Fruit fly (Drosophila melanogaster) whole organism, embryonic: Measurements from ENCODE around the gene Fnta.

ENCODE experiments used
- ATbp ChIP-seq: fragments of 200-800 bp; sonication (Bioruptor generic); optimal IDR thresholded peaks from 2 replicates; lab custom pipeline; 2017; ENCODE audit warnings: missing biosample characterization, mild to moderate bottlenecking, missing genetic modification characterization, missing genetic modification reagents
- B-H2 ChIP-seq: fragments of 200-800 bp; sonication (Bioruptor generic); optimal IDR thresholded peaks from 2 replicates; lab custom pipeline; 2018; ENCODE audit warnings: missing biosample characterization, mild to moderate bottlenecking, missing genetic modification characterization
- Bgb ChIP-seq: fragments of 200-800 bp; sonication (Bioruptor generic); IDR thresholded peaks from 2 replicates; pipeline ENCODE4 v1.3.6; 2022; ENCODE audit warnings: missing biosample characterization, missing genetic modification characterization; ENCODE audit not compliant: partially characterized antibody
- CG10147 ChIP-seq: fragments of 200-800 bp; sonication (Bioruptor generic); optimal IDR thresholded peaks from 2 replicates; lab custom pipeline; 2019; ENCODE audit warnings: missing biosample characterization, mild to moderate bottlenecking, missing genetic modification characterization, moderate library complexity
- CG10209 ChIP-seq: fragments of 200-800 bp; sonication (Bioruptor generic); optimal IDR thresholded peaks from 3 replicates; lab custom pipeline; 2017; ENCODE audit warnings: missing biosample characterization, mild to moderate bottlenecking, missing genetic modification characterization, missing genetic modification reagents
- CG10321 ChIP-seq: fragments of 200-800 bp; sonication (Bioruptor generic); IDR thresholded peaks from 2 replicates; pipeline ENCODE4 v1.3.6; 2022; ENCODE audit warnings: missing biosample characterization, missing genetic modification characterization
- CG12071 ChIP-seq: fragments of 200-800 bp; sonication (Bioruptor generic); optimal IDR thresholded peaks from 3 replicates; lab custom pipeline; 2018; ENCODE audit warnings: missing biosample characterization, mild to moderate bottlenecking, missing genetic modification characterization
- CG1233 ChIP-seq: fragments of 200-800 bp; sonication (Bioruptor generic); optimal IDR thresholded peaks from 4 replicates; lab custom pipeline; 2018; ENCODE audit warnings: missing biosample characterization, mild to moderate bottlenecking, missing genetic modification characterization
- CG12659 ChIP-seq: fragments of 200-800 bp; sonication (Bioruptor generic); optimal IDR thresholded peaks from 3 replicates; lab custom pipeline; 2017; ENCODE audit warnings: mild to moderate bottlenecking, missing biosample characterization, missing genetic modification reagents, missing genetic modification characterization
- CG12769 ChIP-seq: fragments of 200-800 bp; sonication (Bioruptor generic); optimal IDR thresholded peaks from 2 replicates; lab custom pipeline; 2019; ENCODE audit warnings: missing biosample characterization, mild to moderate bottlenecking, missing genetic modification characterization, moderate library complexity
- CG14014 ChIP-seq: fragments of 200-800 bp; sonication (Bioruptor generic); IDR thresholded peaks from 2 replicates; pipeline ENCODE4 v1.3.6; 2022; ENCODE audit warnings: missing biosample characterization, missing genetic modification characterization
- CG15269 ChIP-seq: fragments of 200-800 bp; sonication (Bioruptor generic); optimal IDR thresholded peaks from 2 replicates; lab custom pipeline; 2018; ENCODE audit warnings: missing biosample characterization, mild to moderate bottlenecking, missing genetic modification characterization, moderate library complexity
- CG15479 ChIP-seq: fragments of 200-800 bp; sonication (Bioruptor generic); optimal IDR thresholded peaks from 3 replicates; lab custom pipeline; 2019; ENCODE audit warnings: missing biosample characterization, mild to moderate bottlenecking, missing genetic modification characterization, moderate library complexity
- CG17912 ChIP-seq: fragments of 200-800 bp; sonication (Bioruptor generic); optimal IDR thresholded peaks from 2 replicates; lab custom pipeline; 2018; ENCODE audit warnings: missing biosample characterization, mild to moderate bottlenecking, missing genetic modification characterization
- CG18599 ChIP-seq: fragments of 200-800 bp; sonication (Bioruptor generic); optimal IDR thresholded peaks from 3 replicates; lab custom pipeline; 2017; ENCODE audit warnings: missing biosample characterization, missing genetic modification characterization, mild to moderate bottlenecking, moderate library complexity, missing genetic modification reagents
- CG3281 ChIP-seq: fragments of 200-800 bp; sonication (Bioruptor generic); optimal IDR thresholded peaks from 3 replicates; lab custom pipeline; 2017; ENCODE audit warnings: missing biosample characterization, mild to moderate bottlenecking, missing genetic modification characterization
- CG34376 ChIP-seq: fragments of 200-800 bp; sonication (Bioruptor generic); optimal IDR thresholded peaks from 2 replicates; lab custom pipeline; 2018; ENCODE audit warnings: missing biosample characterization, mild to moderate bottlenecking, missing genetic modification characterization
- CG6683 ChIP-seq: fragments of 200-800 bp; sonication (Bioruptor generic); optimal IDR thresholded peaks from 2 replicates; lab custom pipeline; 2017; ENCODE audit warnings: missing biosample characterization, mild to moderate bottlenecking, missing genetic modification characterization, missing genetic modification reagents
- CG7839 ChIP-seq: fragments of 200-800 bp; sonication (Bioruptor generic); optimal IDR thresholded peaks from 3 replicates; lab custom pipeline; 2018; ENCODE audit warnings: missing biosample characterization, mild to moderate bottlenecking, missing genetic modification characterization, moderate library complexity
- CG8281 ChIP-seq: fragments of 200-800 bp; sonication (Bioruptor generic); optimal IDR thresholded peaks from 2 replicates; lab custom pipeline; 2018; ENCODE audit warnings: missing biosample characterization, mild to moderate bottlenecking, missing genetic modification characterization, moderate library complexity
- CG9727 ChIP-seq: fragments of 200-800 bp; sonication (Bioruptor generic); optimal IDR thresholded peaks from 3 replicates; lab custom pipeline; 2017; ENCODE audit warnings: missing biosample characterization, mild to moderate bottlenecking, missing genetic modification characterization
- CG9817 ChIP-seq: fragments of 200-800 bp; sonication (Bioruptor generic); optimal IDR thresholded peaks from 2 replicates; lab custom pipeline; 2018; ENCODE audit warnings: missing biosample characterization, mild to moderate bottlenecking, missing genetic modification characterization, moderate library complexity
- Fer1 ChIP-seq: fragments of 200-800 bp; sonication (Bioruptor generic); optimal IDR thresholded peaks from 2 replicates; lab custom pipeline; 2017; ENCODE audit warnings: missing biosample characterization, mild to moderate bottlenecking, missing genetic modification characterization
- Fer3 ChIP-seq: fragments of 200-800 bp; sonication (Bioruptor generic); optimal IDR thresholded peaks from 2 replicates; lab custom pipeline; 2018; ENCODE audit warnings: missing biosample characterization, mild to moderate bottlenecking, missing genetic modification characterization, moderate library complexity
- HHEX ChIP-seq: fragments of 200-800 bp; sonication (Bioruptor generic); optimal IDR thresholded peaks from 3 replicates; lab custom pipeline; 2017; ENCODE audit warnings: missing biosample characterization, mild to moderate bottlenecking, missing genetic modification characterization, missing genetic modification reagents
- HmgZ ChIP-seq: fragments of 200-800 bp; sonication (Bioruptor generic); optimal IDR thresholded peaks from 2 replicates; lab custom pipeline; 2018; ENCODE audit warnings: missing biosample characterization, mild to moderate bottlenecking, missing genetic modification characterization
- Hmr ChIP-seq: fragments of 200-800 bp; sonication (Bioruptor generic); optimal IDR thresholded peaks from 3 replicates; lab custom pipeline; 2017; ENCODE audit warnings: mild to moderate bottlenecking, missing biosample characterization, missing genetic modification reagents, missing genetic modification characterization
- Med ChIP-seq: fragments of 200-800 bp; sonication (Bioruptor generic); peaks from one replicate; lab custom pipeline; 2016; ENCODE audit warnings: missing biosample characterization, missing genetic modification characterization, mild to moderate bottlenecking, inconsistent platforms, moderate library complexity
- Meics ChIP-seq: fragments of 200-800 bp; sonication (Bioruptor generic); optimal IDR thresholded peaks from 2 replicates; lab custom pipeline; 2017; ENCODE audit warnings: missing biosample characterization, mild to moderate bottlenecking, missing genetic modification characterization
- PHDP ChIP-seq: fragments of 200-800 bp; sonication (Bioruptor generic); optimal IDR thresholded peaks from 3 replicates; lab custom pipeline; 2018; ENCODE audit warnings: missing biosample characterization, mild to moderate bottlenecking, missing genetic modification characterization, moderate library complexity
- abd-A ChIP-seq: fragments of 200-800 bp; sonication (Bioruptor generic); optimal IDR thresholded peaks from 3 replicates; lab custom pipeline; 2019; ENCODE audit warnings: missing biosample characterization, mild to moderate bottlenecking, missing genetic modification characterization, moderate library complexity
- cas ChIP-seq: fragments of 200-800 bp; sonication (Bioruptor generic); IDR thresholded peaks from 2 replicates; pipeline ENCODE4 v1.3.6; 2022; ENCODE audit warnings: missing biosample characterization, missing genetic modification characterization
- crp ChIP-seq, 2 experiments: fragments of 200-800 bp; sonication (Bioruptor generic); optimal IDR thresholded peaks; 2 replicates in 1 of 2; 3 replicates in 1 of 2; lab custom pipeline; 2017; ENCODE audit warnings: missing biosample characterization in 2 of 2, missing genetic modification characterization in 2 of 2, mild to moderate bottlenecking in 1 of 2, moderate library complexity in 1 of 2
- exex ChIP-seq: fragments of 200-800 bp; sonication (Bioruptor generic); optimal IDR thresholded peaks from 4 replicates; lab custom pipeline; 2018; ENCODE audit warnings: missing biosample characterization, mild to moderate bottlenecking, missing genetic modification characterization, moderate library complexity
- grau ChIP-seq: fragments of 200-800 bp; optimal IDR thresholded peaks from 3 replicates; lab custom pipeline; 2019; ENCODE audit warnings: missing biosample characterization, mild to moderate bottlenecking, missing genetic modification characterization, moderate library complexity
- knrl ChIP-seq: fragments of 200-800 bp; sonication (Bioruptor generic); IDR thresholded peaks from 3 replicates; pipeline ENCODE4 v1.3.6; 2022; ENCODE audit warnings: missing biosample characterization, missing genetic modification characterization; ENCODE audit not compliant: partially characterized antibody
- mirr ChIP-seq: fragments of 200-800 bp; sonication (Bioruptor generic); optimal IDR thresholded peaks from 3 replicates; lab custom pipeline; 2018; ENCODE audit warnings: missing biosample characterization, mild to moderate bottlenecking, missing genetic modification characterization
- pan ChIP-seq, 4 experiments: fragments of >200 bp in 3 of 4; fragments of 200-800 bp in 1 of 4; sonication (Bioruptor generic) in 1 of 4; optimal IDR thresholded peaks in 3 of 4; IDR thresholded peaks in 1 of 4; 2 replicates each; pipeline versions ENCODE4 v1.3.6 to Lab custom; 2017 to 2022; ENCODE audit warnings: missing biosample characterization in 2 of 4, missing genetic modification characterization in 2 of 4, mixed read lengths in 1 of 4
- pfk ChIP-seq: fragments of 200-800 bp; sonication (Bioruptor generic); optimal IDR thresholded peaks from 2 replicates; lab custom pipeline; 2018; ENCODE audit warnings: missing biosample characterization, mild to moderate bottlenecking, missing genetic modification characterization, moderate library complexity
- pnt ChIP-seq: fragments of 200-800 bp; sonication (Bioruptor generic); optimal IDR thresholded peaks from 3 replicates; lab custom pipeline; 2016; ENCODE audit warnings: missing biosample characterization, missing genetic modification characterization
- schlank ChIP-seq: fragments of 200-800 bp; sonication (Bioruptor generic); optimal IDR thresholded peaks from 2 replicates; lab custom pipeline; 2018; ENCODE audit warnings: missing biosample characterization, mild to moderate bottlenecking, missing genetic modification characterization
- scrt ChIP-seq: fragments of 200-800 bp; sonication (Bioruptor generic); optimal IDR thresholded peaks from 2 replicates; lab custom pipeline; 2018; ENCODE audit warnings: missing biosample characterization, mild to moderate bottlenecking, missing genetic modification characterization, moderate library complexity
- sd ChIP-seq: fragments of 200-800 bp; sonication (Bioruptor generic); optimal IDR thresholded peaks from 3 replicates; lab custom pipeline; 2018; ENCODE audit warnings: missing biosample characterization, mild to moderate bottlenecking, missing genetic modification characterization, moderate library complexity
- sens ChIP-seq: fragments of 200-800 bp; sonication (Bioruptor generic); peaks from one replicate; lab custom pipeline; 2016; ENCODE audit warnings: missing biosample characterization, missing genetic modification characterization
- sob ChIP-seq: fragments of 200-800 bp; sonication (Bioruptor generic); IDR thresholded peaks from 2 replicates; pipeline ENCODE4 v1.3.6; 2022; ENCODE audit warnings: missing biosample characterization, missing genetic modification characterization
- tin ChIP-seq: fragments of 200-800 bp; sonication (Bioruptor generic); optimal IDR thresholded peaks from 3 replicates; lab custom pipeline; 2016; ENCODE audit warnings: missing biosample characterization, missing genetic modification characterization
- tna ChIP-seq: fragments of 200-800 bp; sonication (Bioruptor generic); IDR thresholded peaks from 2 replicates; pipeline ENCODE4 v1.3.6; 2022; ENCODE audit warnings: missing biosample characterization, missing genetic modification characterization; ENCODE audit not compliant: partially characterized antibody
- wek ChIP-seq: fragments of 200-800 bp; sonication (Bioruptor generic); optimal IDR thresholded peaks from 3 replicates; lab custom pipeline; 2018; ENCODE audit warnings: missing biosample characterization, mild to moderate bottlenecking, missing genetic modification characterization, moderate library complexity

Gene Fnta

DNA sequence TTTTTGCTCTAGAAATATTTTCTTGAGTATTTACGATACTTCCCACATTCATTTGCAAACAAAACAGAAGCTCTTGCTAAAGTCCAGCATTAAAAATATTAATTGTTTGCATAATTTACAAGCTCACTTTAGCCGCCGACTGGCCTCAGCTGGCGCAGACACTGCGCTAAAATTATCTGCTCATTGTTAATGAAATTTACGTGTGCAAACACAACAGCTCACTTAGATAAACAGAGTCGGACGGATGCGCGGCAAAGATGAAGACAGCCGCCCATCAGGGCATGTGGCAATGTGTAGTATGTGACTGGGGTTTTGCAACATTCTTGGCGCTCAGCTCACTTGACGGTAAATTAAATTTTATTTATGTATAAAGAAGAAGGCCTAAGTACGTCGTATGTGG is 1.5 kb downstream of the Fnta start (continued):
- TF ChIP-seq CG7839 (tag; lab: Kevin White, UChicago) (no peak), CG12071 (peak; percentile 55), schlank (tag; lab: Kevin White, UChicago) (peak; percentile 56), Meics (peak; percentile 41), CG17912 (GFP tag; lab: Kevin White, UChicago) (peak; percentile 31), CG8281 (tag; lab: Kevin White, UChicago) (peak; percentile 2), tin (GFP tag; lab: Kevin White, UChicago) (no peak), CG10321 (no peak), PHDP (tag; lab: Kevin White, UChicago) (peak; percentile 50), wek (GFP tag; lab: Kevin White, UChicago) (peak; percentile 33), grau (tag; lab: Kevin White, UChicago) (no peak), pnt (GFP tag; lab: Kevin White, UChicago) (no peak), CG12769 (no peak), HmgZ (tag; lab: Kevin White, UChicago) (peak; percentile 26), sob (GFP tag; lab: Robert Waterston, UW) (peak; percentile 14; the same call in 1 of the 2 replicates), CG10209 (GFP tag; lab: Kevin White, UChicago) (no peak), ATbp (GFP tag; lab: Kevin White, UChicago) (peak; percentile 3), CG9727 (GFP tag; lab: Kevin White, UChicago) (peak; percentile 6), CG10147 (GFP tag; lab: Kevin White, UChicago) (peak; percentile 3), CG34376 (GFP tag; lab: Kevin White, UChicago) (peak; percentile 9), pan (optimal IDR thresholded peaks at IDR 0.05; lab: Kevin White, UChicago) (no peak), pan (GFP tag; optimal IDR thresholded peaks at IDR 0.05 in 1 of 2, IDR thresholded peaks at IDR 0.05 in 1 of 2) (peak in 1 of 2 experiments; percentile 43), CG14014 (no peak), tna (GFP tag; lab: Robert Waterston, UW) (no peak), scrt (GFP tag; lab: Kevin White, UChicago) (peak; percentile 31), CG1233 (GFP tag; lab: Kevin White, UChicago) (peak; percentile 20), abd-A (tag; lab: Kevin White, UChicago) (no peak), mirr (GFP tag; lab: Kevin White, UChicago) (peak; percentile 61), crp (GFP tag; optimal IDR thresholded peaks at IDR 0.05; lab: Kevin White, UChicago) (no peak), HHEX (peak; percentile 47), sd (tag; lab: Kevin White, UChicago) (peak; percentile 25), Fer3 (tag; lab: Kevin White, UChicago) (peak; percentile 36), CG6683 (GFP tag; lab: Kevin White, UChicago) (peak; percentile 6), cas (GFP tag; lab: Robert Waterston, UW) (no peak), sens (GFP tag; lab: Kevin White, UChicago) (peak; percentile 74), CG15479 (GFP tag; lab: Kevin White, UChicago) (peak; percentile 71), CG3281 (peak; percentile 64), pfk (GFP tag; lab: Kevin White, UChicago) (peak; percentile 35), exex (tag; lab: Kevin White, UChicago) (peak; percentile 24), CG9817 (tag; lab: Kevin White, UChicago) (peak; percentile 5), B-H2 (GFP tag; lab: Kevin White, UChicago) (peak; percentile 55), CG12659 (GFP tag; lab: Kevin White, UChicago) (peak; percentile 17), knrl (GFP tag; lab: Robert Waterston, UW) (no peak), Bgb (GFP tag; lab: Robert Waterston, UW) (no peak), Hmr (GFP tag; lab: Kevin White, UChicago) (peak; percentile 60), Fer1 (peak; percentile 69), CG15269 (tag; lab: Kevin White, UChicago) (peak; percentile 3), Med (peak; percentile 64), CG18599 (GFP tag; lab: Kevin White, UChicago) (peak; percentile 53)
